Worm (Caenorhabditis elegans) whole organism, early embryonic: ENCODE measurements around the gene fut-5.

ENCODE experiments used
- ama-1 ChIP-seq: fragments of 150-350 bp; optimal IDR thresholded peaks from 2 replicates; lab custom pipeline; 2014
- ceh-13 ChIP-seq: fragments of 200-800 bp; sonication (Bioruptor generic); optimal IDR thresholded peaks from 2 replicates; lab custom pipeline; 2018; ENCODE audit warnings: mild to moderate bottlenecking, missing genetic modification characterization, missing compliant biosample characterization
- ceh-36 ChIP-seq: sonication (generic microtip); optimal IDR thresholded peaks from 2 replicates; lab custom pipeline; 2016; ENCODE audit warnings: missing genetic modification characterization, inconsistent platforms, missing compliant biosample characterization
- ets-7 ChIP-seq: sonication (generic microtip); optimal IDR thresholded peaks from 2 replicates; lab custom pipeline; 2016; ENCODE audit warnings: missing genotype, missing genetic modification characterization, missing compliant biosample characterization
- flt-1 ChIP-seq: fragments of 200-800 bp; sonication (Bioruptor generic); IDR thresholded peaks from 2 replicates; pipeline ENCODE4 v1.3.6; 2022; ENCODE audit warnings: missing genetic modification characterization, missing compliant biosample characterization
- pes-1 ChIP-seq: fragments of 200-800 bp; sonication (Bioruptor generic); IDR thresholded peaks from 2 replicates; pipeline ENCODE4 v1.3.6; 2022; ENCODE audit warnings: missing genetic modification reagents, missing genetic modification characterization, missing compliant biosample characterization
- scrt-1 ChIP-seq: fragments of 200-800 bp; sonication (Bioruptor generic); IDR thresholded peaks from 2 replicates; pipeline ENCODE4 v1.3.6; 2022; ENCODE audit warnings: missing genetic modification characterization, missing compliant biosample characterization
- sea-1 ChIP-seq: fragments of 200-800 bp; sonication (Bioruptor generic); conservative IDR thresholded peaks from 2 replicates; pipeline ENCODE4 v1.3.6; 2022; ENCODE audit warnings: missing genetic modification characterization, missing compliant biosample characterization
- tbx-11 ChIP-seq: fragments of 200-800 bp; sonication (Bioruptor generic); IDR thresholded peaks from 2 replicates; pipeline ENCODE4 v1.3.6; 2022; ENCODE audit warnings: missing genetic modification characterization, missing compliant biosample characterization
- tra-4 ChIP-seq: sonication (generic microtip); optimal IDR thresholded peaks from 2 replicates; lab custom pipeline; 2017; ENCODE audit warnings: missing genetic modification characterization, missing compliant biosample characterization

ce11 chrII:4667572-4667971, at the start of gene fut-5:
- no peak for TF ChIP-seq ama-1
- no peak for TF ChIP-seq flt-1 (GFP tag; lab: Robert Waterston, UW)
- no peak for TF ChIP-seq ceh-13 (GFP tag; lab: Kevin White, UChicago)
- no peak for TF ChIP-seq tbx-11 (GFP tag; lab: Robert Waterston, UW)
- no peak for TF ChIP-seq tra-4 (tag; lab: Kevin White, UChicago)
- TF ChIP-seq sea-1 (GFP tag; lab: Robert Waterston, UW) = no peak
- TF ChIP-seq scrt-1 (GFP tag; lab: Robert Waterston, UW) = no peak
- no peak for TF ChIP-seq ceh-36
- TF ChIP-seq ets-7 = no peak
- no peak for TF ChIP-seq pes-1 (GFP tag; lab: Robert Waterston, UW)
